Worm (Caenorhabditis elegans) whole organism, late embryonic: ENCODE results near the gene mcu-1.

Experiments
- C08G9.2 ChIP-seq: sonication (generic microtip); optimal IDR thresholded peaks from 2 replicates; lab custom pipeline; 2016; ENCODE audit warnings: mild to moderate bottlenecking, missing genetic modification characterization, moderate library complexity, missing compliant biosample characterization
- ama-1 ChIP-seq: fragments of 150-350 bp; optimal IDR thresholded peaks from 2 replicates; lab custom pipeline; 2014
- ceh-45 ChIP-seq: fragments of 200-800 bp; sonication (Bioruptor generic); IDR thresholded peaks from 2 replicates; pipeline ENCODE4 v1.3.6; 2022; ENCODE audit warnings: missing genetic modification reagents, missing genetic modification characterization, missing compliant biosample characterization
- che-1 ChIP-seq: sonication (generic microtip); optimal IDR thresholded peaks from 2 replicates; lab custom pipeline; 2016; ENCODE audit warnings: mild to moderate bottlenecking, missing genetic modification characterization, missing compliant biosample characterization
- fkh-10 ChIP-seq: fragments of 150-350 bp; optimal IDR thresholded peaks from 2 replicates; lab custom pipeline; 2014; ENCODE audit warnings: missing biosample characterization, missing genetic modification reagents, missing genetic modification characterization
- npax-4 ChIP-seq: sonication (generic microtip); optimal IDR thresholded peaks from 2 replicates; lab custom pipeline; 2016; ENCODE audit warnings: missing genetic modification characterization, missing compliant biosample characterization
- pha-2 ChIP-seq: sonication (generic microtip); optimal IDR thresholded peaks from 2 replicates; lab custom pipeline; 2017; ENCODE audit warnings: mild to moderate bottlenecking, missing genetic modification characterization, missing compliant biosample characterization
- pha-4 ChIP-seq: fragments of 150-350 bp; optimal IDR thresholded peaks from 2 replicates; lab custom pipeline; 2018; ENCODE audit warnings: missing biosample characterization, missing genetic modification reagents, missing genetic modification characterization
- pqm-1 ChIP-seq: sonication (generic microtip); optimal IDR thresholded peaks from 2 replicates; lab custom pipeline; 2016; ENCODE audit warnings: missing genetic modification characterization, missing compliant biosample characterization
- unc-42 ChIP-seq: sonication (generic microtip); optimal IDR thresholded peaks from 2 replicates; lab custom pipeline; 2016; ENCODE audit warnings: missing genotype, missing genetic modification characterization, missing compliant biosample characterization
- zip-5 ChIP-seq: sonication (generic microtip); optimal IDR thresholded peaks from 2 replicates; lab custom pipeline; 2016; ENCODE audit warnings: missing genetic modification characterization, missing compliant biosample characterization
- ztf-16 ChIP-seq: sonication (generic microtip); optimal IDR thresholded peaks from 2 replicates; lab custom pipeline; 2017; ENCODE audit warnings: missing genetic modification characterization, missing compliant biosample characterization

- TF ChIP-seq zip-5 (tag; lab: Kevin White, UChicago) (no peak), pqm-1 (tag; lab: Kevin White, UChicago) (no peak), fkh-10 (GFP tag; lab: Kevin White, UChicago) (no peak), ceh-45 (GFP tag; lab: Robert Waterston, UW) (no peak), pha-4 (tag; lab: Kevin White, UChicago) (no peak), pha-2 (tag; lab: Kevin White, UChicago) (no peak), npax-4 (no peak), ztf-16 (tag; lab: Kevin White, UChicago) (no peak), C08G9.2 (tag; lab: Kevin White, UChicago) (no peak), unc-42 (tag; lab: Kevin White, UChicago) (no peak), ama-1 (lab: Kevin White, UChicago) (no peak), che-1 (no peak)
Observed at ce11 chrIV:5895190-5895589, 43.8 kb downstream of the mcu-1 start, which contains the start of gene nspb-6.
